Worm (Caenorhabditis elegans) whole organism, L1 larva: ENCODE results near the gene M04C3.5.

Experiments
- C04F5.9 ChIP-seq: sonication (generic microtip); optimal IDR thresholded peaks from 2 replicates; lab custom pipeline; 2016; ENCODE audit warnings: missing genetic modification characterization, missing compliant biosample characterization
- Y116A8C.19 ChIP-seq: sonication (generic microtip); optimal IDR thresholded peaks from 2 replicates; lab custom pipeline; 2016; ENCODE audit warnings: missing compliant biosample characterization, missing genetic modification characterization, borderline replicate concordance
- alr-1 ChIP-seq: fragments of 200-800 bp; sonication (Bioruptor generic); optimal IDR thresholded peaks from 2 replicates; lab custom pipeline; 2018; ENCODE audit warnings: borderline replicate concordance, mild to moderate bottlenecking, missing genetic modification characterization, missing compliant biosample characterization
- blmp-1 ChIP-seq: fragments of 150-350 bp; optimal IDR thresholded peaks from 2 replicates; lab custom pipeline; 2014; ENCODE audit warnings: missing biosample characterization, missing genetic modification characterization
- ceh-8 ChIP-seq: fragments of 200-800 bp; sonication (Bioruptor generic); optimal IDR thresholded peaks from 2 replicates; lab custom pipeline; 2018; ENCODE audit warnings: mild to moderate bottlenecking, missing genetic modification characterization, moderate library complexity, missing compliant biosample characterization
- ceh-82 ChIP-seq, 3 experiments: fragments of 150-350 bp in 1 of 3; sonication (generic microtip) in 2 of 3; optimal IDR thresholded peaks; 2 replicates each; lab custom pipeline; 2014 to 2017; ENCODE audit warnings: missing biosample characterization in 3 of 3, missing genetic modification characterization in 3 of 3
- ceh-90 ChIP-seq: sonication (generic microtip); optimal IDR thresholded peaks from 2 replicates; lab custom pipeline; 2016; ENCODE audit warnings: missing genetic modification characterization, missing compliant biosample characterization
- dsc-1 ChIP-seq: sonication (generic microtip); optimal IDR thresholded peaks from 2 replicates; lab custom pipeline; 2016; ENCODE audit warnings: mild to moderate bottlenecking, missing genetic modification characterization, missing compliant biosample characterization
- efl-1 ChIP-seq, 4 experiments: fragments of 150-350 bp; optimal IDR thresholded peaks in 3 of 4; peaks in 1 of 4; 1 replicate in 1 of 4; 2 replicates in 3 of 4; lab custom pipeline; 2014; ENCODE audit warnings: missing biosample characterization in 2 of 4, missing genetic modification characterization in 2 of 4, missing genetic modification reagents in 2 of 4
- efl-3 ChIP-seq: fragments of 200-800 bp; sonication (Bioruptor generic); optimal IDR thresholded peaks from 2 replicates; lab custom pipeline; 2018; ENCODE audit warnings: mild to moderate bottlenecking, missing genetic modification characterization, missing compliant biosample characterization
- elt-2 ChIP-seq: sonication (generic microtip); optimal IDR thresholded peaks from 2 replicates; lab custom pipeline; 2016; ENCODE audit warnings: missing genetic modification characterization, mild to moderate bottlenecking, inconsistent platforms, missing compliant biosample characterization, missing genetic modification reagents
- ets-5 ChIP-seq: fragments of 200-800 bp; sonication (Bioruptor generic); IDR thresholded peaks from 2 replicates; pipeline ENCODE4 v1.3.6; 2022; ENCODE audit warnings: missing genetic modification characterization, missing compliant biosample characterization
- grh-1 ChIP-seq: fragments of 200-800 bp; sonication (Bioruptor generic); IDR thresholded peaks from 2 replicates; pipeline ENCODE4 v1.3.6; 2022; ENCODE audit warnings: missing genetic modification reagents, missing genetic modification characterization, missing compliant biosample characterization
- hlh-4 ChIP-seq: sonication (generic microtip); optimal IDR thresholded peaks from 2 replicates; lab custom pipeline; 2016; ENCODE audit warnings: mild to moderate bottlenecking, missing genetic modification characterization, missing compliant biosample characterization
- lin-13 ChIP-seq: fragments of 150-350 bp; optimal IDR thresholded peaks from 2 replicates; lab custom pipeline; 2014; ENCODE audit warnings: missing biosample characterization, missing genetic modification reagents, missing genetic modification characterization
- lin-35 ChIP-seq, 2 experiments: fragments of 150-350 bp; optimal IDR thresholded peaks; 2 replicates each; lab custom pipeline; 2014; ENCODE audit warnings: missing biosample characterization in 2 of 2, missing genetic modification characterization in 2 of 2, missing genetic modification reagents in 2 of 2
- lin-39 ChIP-seq: fragments of 150-350 bp; optimal IDR thresholded peaks from 2 replicates; lab custom pipeline; 2014; ENCODE audit warnings: missing biosample characterization, missing genetic modification reagents, missing genetic modification characterization
- mab-9 ChIP-seq: fragments of 200-800 bp; sonication (Bioruptor generic); IDR thresholded peaks from 2 replicates; pipeline ENCODE4 v1.3.6; 2022; ENCODE audit warnings: missing genetic modification reagents, missing genetic modification characterization, missing compliant biosample characterization
- nhr-19 ChIP-seq: fragments of 200-800 bp; sonication (Bioruptor generic); conservative IDR thresholded peaks from 2 replicates; pipeline ENCODE4 v1.3.6; 2022; ENCODE audit warnings: missing genetic modification characterization, missing compliant biosample characterization
- nhr-20 ChIP-seq: sonication (generic microtip); optimal IDR thresholded peaks from 2 replicates; lab custom pipeline; 2016; ENCODE audit warnings: mild to moderate bottlenecking, missing genetic modification characterization, missing compliant biosample characterization
- nhr-47 ChIP-seq: sonication (generic microtip); optimal IDR thresholded peaks from 2 replicates; lab custom pipeline; 2016; ENCODE audit warnings: mild to moderate bottlenecking, missing genetic modification characterization, moderate library complexity, missing compliant biosample characterization
- nhr-76 ChIP-seq: sonication (generic microtip); optimal IDR thresholded peaks from 2 replicates; lab custom pipeline; 2017; ENCODE audit warnings: missing biosample characterization, missing genetic modification characterization
- nhr-84 ChIP-seq: sonication (generic microtip); optimal IDR thresholded peaks from 2 replicates; lab custom pipeline; 2017; ENCODE audit warnings: missing biosample characterization, missing genetic modification characterization
- rnt-1 ChIP-seq: sonication (generic microtip); optimal IDR thresholded peaks from 2 replicates; lab custom pipeline; 2016; ENCODE audit warnings: mild to moderate bottlenecking, missing genetic modification characterization, moderate library complexity, missing compliant biosample characterization
- snpc-4 ChIP-seq: fragments of 150-350 bp; optimal IDR thresholded peaks from 2 replicates; lab custom pipeline; 2014; ENCODE audit warnings: missing biosample characterization, missing genetic modification characterization
- sox-4 ChIP-seq: sonication (generic microtip); optimal IDR thresholded peaks from 2 replicates; lab custom pipeline; 2016; ENCODE audit warnings: missing genetic modification characterization, missing compliant biosample characterization
- sptf-1 ChIP-seq: fragments of 150-350 bp; optimal IDR thresholded peaks from 2 replicates; lab custom pipeline; 2014; ENCODE audit warnings: missing biosample characterization, missing genetic modification characterization
- sup-37 ChIP-seq: fragments of 200-800 bp; sonication (Bioruptor generic); optimal IDR thresholded peaks from 2 replicates; lab custom pipeline; 2018; ENCODE audit warnings: mild to moderate bottlenecking, missing genetic modification characterization, missing compliant biosample characterization
- unc-130 ChIP-seq: fragments of 150-350 bp; optimal IDR thresholded peaks from 2 replicates; lab custom pipeline; 2017; ENCODE audit warnings: missing biosample characterization, missing genetic modification characterization, inconsistent platforms
- vab-15 ChIP-seq: sonication (generic microtip); optimal IDR thresholded peaks from 2 replicates; lab custom pipeline; 2017; ENCODE audit warnings: missing genotype, mild to moderate bottlenecking, missing genetic modification characterization, missing compliant biosample characterization
- xbp-1 ChIP-seq: sonication (generic microtip); optimal IDR thresholded peaks from 2 replicates; lab custom pipeline; 2016; ENCODE audit warnings: missing genetic modification characterization, missing compliant biosample characterization
- zag-1 ChIP-seq: fragments of 150-350 bp; optimal IDR thresholded peaks from 2 replicates; lab custom pipeline; 2014; ENCODE audit warnings: missing biosample characterization, missing genetic modification characterization
- ztf-4 ChIP-seq: fragments of 150-350 bp; optimal IDR thresholded peaks from 2 replicates; lab custom pipeline; 2014; ENCODE audit warnings: missing biosample characterization, missing genetic modification characterization

Gene M04C3.5

DNA sequence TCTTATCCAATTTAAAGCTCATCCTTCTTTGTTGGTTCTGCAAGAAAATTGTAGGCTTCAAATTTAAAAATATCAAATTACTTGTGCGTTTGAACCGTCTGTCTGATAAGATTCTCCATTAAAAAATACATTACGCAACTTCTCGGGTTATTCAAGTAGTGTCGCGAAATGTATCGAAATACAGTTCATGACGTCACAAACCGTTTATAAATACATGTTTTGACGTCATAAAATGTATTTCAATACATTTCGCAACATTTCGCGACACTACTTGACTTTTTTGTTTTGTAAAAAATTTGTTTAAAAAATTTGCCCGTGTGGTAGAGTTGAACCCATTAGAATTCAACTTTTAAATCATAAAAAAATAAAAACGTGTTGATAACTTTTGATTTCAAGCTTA is 5.9 kb upstream of the M04C3.5 start:
- TF ChIP-seq blmp-1 (tag; lab: Kevin White, UChicago): no peak
- no peak for TF ChIP-seq C04F5.9 (tag; lab: Kevin White, UChicago)
- TF ChIP-seq sox-4: no peak
- TF ChIP-seq nhr-19 (GFP tag; lab: Robert Waterston, UW): no peak
- no peak for TF ChIP-seq xbp-1 (tag; lab: Kevin White, UChicago)
- TF ChIP-seq ztf-4 (tag; lab: Kevin White, UChicago): no peak
- TF ChIP-seq lin-13: no peak
- TF ChIP-seq efl-3: no peak
- TF ChIP-seq Y116A8C.19 (tag; lab: Kevin White, UChicago): no peak
- no peak for TF ChIP-seq rnt-1 (tag; lab: Kevin White, UChicago)
- TF ChIP-seq lin-39 (tag; lab: Kevin White, UChicago): no peak
- TF ChIP-seq alr-1 (tag; lab: Kevin White, UChicago): no peak
- TF ChIP-seq unc-130 (tag; lab: Kevin White, UChicago): no peak
- TF ChIP-seq dsc-1 (tag; lab: Kevin White, UChicago): no peak
- TF ChIP-seq zag-1: no peak

DNA sequence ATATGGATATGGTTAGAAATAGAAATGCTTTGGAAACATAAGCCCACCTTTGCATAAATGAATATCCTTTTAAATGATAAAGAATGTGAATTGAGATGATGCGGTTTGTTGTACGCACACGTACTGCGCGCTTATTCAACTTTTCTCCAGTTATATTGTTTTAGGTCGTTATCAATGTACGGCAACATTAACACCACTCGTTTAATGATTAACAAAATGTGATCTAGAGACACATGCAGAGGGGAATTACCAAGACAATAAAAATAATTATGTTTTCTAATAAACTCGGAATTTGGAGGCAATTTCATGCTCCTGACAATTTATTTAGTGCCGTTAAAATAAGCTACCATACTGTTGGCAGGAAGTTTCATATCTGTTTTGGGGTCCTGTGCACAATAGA is 4.1 kb upstream of the M04C3.5 start, which contains the start of gene M04C3.1:
Gene M04C3.1, minus strand, starts transcription at position 164 of the 400 bp plus-strand sequence.
- TF ChIP-seq zag-1: no peak
- TF ChIP-seq elt-2 (tag; lab: Kevin White, UChicago): peak; percentile 7
- no peak for TF ChIP-seq sptf-1
- no peak for TF ChIP-seq snpc-4
- no peak for TF ChIP-seq ets-5 (GFP tag; lab: Robert Waterston, UW)
- TF ChIP-seq ceh-90 (tag; lab: Kevin White, UChicago): no peak

- TF ChIP-seq ceh-82 (tag; optimal IDR thresholded peaks at IDR 0.05; lab: Kevin White, UChicago) (no peak), mab-9 (GFP tag; lab: Robert Waterston, UW) (no peak), nhr-84 (tag; lab: Kevin White, UChicago) (no peak), vab-15 (tag; lab: Kevin White, UChicago) (no peak), nhr-76 (no peak), elt-2 (tag; lab: Kevin White, UChicago) (no peak), grh-1 (GFP tag; lab: Robert Waterston, UW) (no peak), nhr-20 (no peak), rnt-1 (tag; lab: Kevin White, UChicago) (no peak), unc-130 (tag; lab: Kevin White, UChicago) (no peak)
These were observed 728 bp upstream of the M04C3.5 start, which contains the start of gene M04C3.2 for ce11 chrV:19448805-19449204. TSS of gene M04C3.2 (minus strand) at chrV:19448905.

DNA sequence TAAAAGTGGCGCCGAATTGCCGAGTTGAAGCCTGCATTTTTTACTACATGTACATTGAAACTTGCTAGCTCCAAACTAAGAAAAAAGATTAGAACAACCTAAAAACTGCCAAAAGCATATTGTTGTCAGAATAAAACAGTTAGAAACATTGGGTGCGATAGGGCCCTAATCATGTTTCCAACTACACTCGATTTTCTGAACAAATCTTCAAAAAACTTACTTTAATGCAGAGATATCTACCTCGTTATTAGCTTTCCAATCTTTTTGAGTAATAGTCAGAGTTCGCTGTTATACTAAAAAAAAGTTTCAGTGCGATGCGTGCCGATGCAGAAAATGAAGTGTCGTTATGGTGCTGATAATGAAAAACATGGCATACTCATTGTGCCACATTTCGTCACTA is 6.1 kb downstream of the M04C3.5 start, which contains the start of the genes Y43F8B.13 and Y43F8B.14:
Gene Y43F8B.13, plus strand, starts transcription at position 301 of the 400 bp plus-strand sequence.
Gene Y43F8B.14, minus strand, starts transcription at position 322 of the 400 bp plus-strand sequence.
- no peak for TF ChIP-seq vab-15 (tag; lab: Kevin White, UChicago)
- TF ChIP-seq hlh-4 (tag; lab: Kevin White, UChicago): no peak
- TF ChIP-seq sup-37: no peak
- TF ChIP-seq lin-35 (GFP tag; optimal IDR thresholded peaks at IDR 0.05; lab: Kevin White, UChicago): no peak
- no peak for TF ChIP-seq nhr-47 (tag; lab: Kevin White, UChicago)

ce11 chrV:19457120-19457519 is 7.6 kb downstream of the M04C3.5 start, which contains the start of gene Y43F8B.24:
TSS of gene Y43F8B.24 (plus strand) at chrV:19457420.
- TF ChIP-seq hlh-4 (tag; lab: Kevin White, UChicago) (no peak), efl-1 (optimal IDR thresholded peaks at IDR 0.05; lab: Kevin White, UChicago) (no peak), efl-1 (GFP tag; optimal IDR thresholded peaks at IDR 0.05 in 1 of 2; lab: Kevin White, UChicago) (peak in 1 of 2 experiments; percentile 52), ceh-8 (GFP tag; lab: Kevin White, UChicago) (no peak)
- TF ChIP-seq, all 84 proteins: peak for 1
